Worm (Caenorhabditis elegans) whole organism, L2 larva: ENCODE results near the gene uaf-1.
"Not testable (repeated sequence)": the region's sequence is repeated elsewhere in the genome, so short reads cannot be mapped to it uniquely, and the experiment has no call there.

Experiments used
- F13H6.1 ChIP-seq: sonication (generic microtip); optimal IDR thresholded peaks from 2 replicates; lab custom pipeline; 2016; ENCODE audit warnings: missing genetic modification characterization, missing compliant biosample characterization
- R02D3.7 ChIP-seq: fragments of 150-350 bp; optimal IDR thresholded peaks from 2 replicates; lab custom pipeline; 2014; ENCODE audit warnings: missing biosample characterization, missing genetic modification characterization
- Y55F3AM.14 ChIP-seq: fragments of 200-800 bp; sonication (Bioruptor generic); optimal IDR thresholded peaks from 2 replicates; lab custom pipeline; 2018; ENCODE audit warnings: mild to moderate bottlenecking, missing genetic modification characterization, missing compliant biosample characterization
- ama-1 ChIP-seq: fragments of 150-350 bp; optimal IDR thresholded peaks from 2 replicates; lab custom pipeline; 2018; ENCODE audit warnings: inconsistent platforms
- blmp-1 ChIP-seq: sonication (generic microtip); optimal IDR thresholded peaks from 2 replicates; lab custom pipeline; 2017; ENCODE audit warnings: missing genetic modification characterization, mild to moderate bottlenecking, missing compliant biosample characterization, antibody characterized with exemption, moderate library complexity; ENCODE audit not compliant: insufficient read depth
- ceh-16 ChIP-seq: fragments of 150-350 bp; optimal IDR thresholded peaks from 2 replicates; lab custom pipeline; 2014; ENCODE audit warnings: missing biosample characterization, missing genetic modification characterization
- ceh-82 ChIP-seq: fragments of 150-350 bp; optimal IDR thresholded peaks from 2 replicates; lab custom pipeline; 2014; ENCODE audit warnings: missing biosample characterization, missing genetic modification characterization
- crh-2 ChIP-seq: sonication (generic microtip); optimal IDR thresholded peaks from 2 replicates; lab custom pipeline; 2017; ENCODE audit warnings: missing biosample characterization, missing genetic modification characterization
- dmd-4 ChIP-seq: sonication (generic microtip); optimal IDR thresholded peaks from 2 replicates; lab custom pipeline; 2017; ENCODE audit warnings: missing biosample characterization, missing genetic modification characterization
- egl-27 ChIP-seq: sonication (generic microtip); optimal IDR thresholded peaks from 3 replicates; lab custom pipeline; 2017; ENCODE audit warnings: missing biosample characterization, missing genetic modification reagents, missing genetic modification characterization
- elt-1 ChIP-seq: fragments of 150-350 bp; optimal IDR thresholded peaks from 2 replicates; lab custom pipeline; 2014; ENCODE audit warnings: missing biosample characterization, missing genetic modification characterization
- fos-1 ChIP-seq: fragments of 150-350 bp; optimal IDR thresholded peaks from 2 replicates; lab custom pipeline; 2014; ENCODE audit warnings: missing biosample characterization, missing genetic modification characterization
- gmeb-1 ChIP-seq: fragments of 150-350 bp; optimal IDR thresholded peaks from 2 replicates; lab custom pipeline; 2014; ENCODE audit warnings: missing biosample characterization, missing genetic modification characterization
- lin-11 ChIP-seq: fragments of 150-350 bp; sonication (generic microtip); optimal IDR thresholded peaks from 2 replicates; lab custom pipeline; 2014; ENCODE audit warnings: missing biosample characterization, missing genetic modification characterization, inconsistent platforms, mixed read lengths
- lin-13 ChIP-seq: fragments of 150-350 bp; optimal IDR thresholded peaks from 2 replicates; lab custom pipeline; 2014; ENCODE audit warnings: missing biosample characterization, missing genetic modification reagents, missing genetic modification characterization
- lin-39 ChIP-seq: fragments of 150-350 bp; optimal IDR thresholded peaks from 2 replicates; lab custom pipeline; 2014; ENCODE audit warnings: missing biosample characterization, missing genetic modification reagents, missing genetic modification characterization
- lsy-2 ChIP-seq, 2 experiments: fragments of 150-350 bp in 1 of 2; sonication (generic microtip) in 1 of 2; optimal IDR thresholded peaks; 2 replicates each; lab custom pipeline; 2014 to 2017; ENCODE audit warnings: missing biosample characterization in 2 of 2, missing genetic modification characterization in 2 of 2
- mab-5 ChIP-seq: fragments of 150-350 bp; optimal IDR thresholded peaks from 2 replicates; lab custom pipeline; 2014; ENCODE audit warnings: missing biosample characterization, missing genetic modification characterization
- mbf-1 ChIP-seq: sonication (generic microtip); optimal IDR thresholded peaks from 2 replicates; lab custom pipeline; 2017; ENCODE audit warnings: missing biosample characterization, missing genetic modification characterization
- mdl-1 ChIP-seq, 2 experiments: fragments of 150-350 bp in 1 of 2; sonication (generic microtip) in 1 of 2; optimal IDR thresholded peaks; 2 replicates each; lab custom pipeline; 2017; ENCODE audit warnings: missing biosample characterization in 2 of 2, missing genetic modification characterization in 2 of 2
- nhr-11 ChIP-seq: fragments of 150-350 bp; optimal IDR thresholded peaks from 2 replicates; lab custom pipeline; 2014; ENCODE audit warnings: missing biosample characterization, missing genetic modification characterization
- nhr-12 ChIP-seq: fragments of 150-350 bp; optimal IDR thresholded peaks from 2 replicates; lab custom pipeline; 2014; ENCODE audit warnings: missing biosample characterization, missing genetic modification characterization
- nhr-21 ChIP-seq: fragments of 150-350 bp; optimal IDR thresholded peaks from 2 replicates; lab custom pipeline; 2014; ENCODE audit warnings: missing biosample characterization, missing genetic modification characterization
- nhr-23 ChIP-seq: fragments of 150-350 bp; optimal IDR thresholded peaks from 2 replicates; lab custom pipeline; 2014; ENCODE audit warnings: missing biosample characterization, missing genetic modification reagents, missing genetic modification characterization
- nhr-6 ChIP-seq: fragments of 150-350 bp; optimal IDR thresholded peaks from 2 replicates; lab custom pipeline; 2014; ENCODE audit warnings: missing biosample characterization, missing genetic modification characterization
- nhr-77 ChIP-seq: fragments of 150-350 bp; optimal IDR thresholded peaks from 2 replicates; lab custom pipeline; 2014; ENCODE audit warnings: missing biosample characterization, missing genetic modification characterization
- peb-1 ChIP-seq: fragments of 150-350 bp; optimal IDR thresholded peaks from 2 replicates; lab custom pipeline; 2014; ENCODE audit warnings: missing biosample characterization, missing genetic modification characterization
- sem-4 ChIP-seq: fragments of 150-350 bp; optimal IDR thresholded peaks from 2 replicates; lab custom pipeline; 2014; ENCODE audit warnings: missing biosample characterization, missing genetic modification reagents, missing genetic modification characterization
- sma-3 ChIP-seq: sonication (generic microtip); optimal IDR thresholded peaks from 2 replicates; lab custom pipeline; 2016; ENCODE audit warnings: missing genetic modification reagents, missing genetic modification characterization, missing compliant biosample characterization
- sma-9 ChIP-seq, 2 experiments: fragments of 150-350 bp in 1 of 2; sonication (generic microtip) in 1 of 2; optimal IDR thresholded peaks; 2 replicates each; lab custom pipeline; 2014 to 2016; ENCODE audit warnings: missing genetic modification characterization in 2 of 2, mild to moderate bottlenecking in 1 of 2, missing biosample characterization in 1 of 2, missing compliant biosample characterization in 1 of 2, missing genetic modification reagents in 1 of 2, moderate library complexity in 1 of 2
- unc-39 ChIP-seq: fragments of 150-350 bp; optimal IDR thresholded peaks from 2 replicates; lab custom pipeline; 2014; ENCODE audit warnings: missing biosample characterization, missing genetic modification characterization
- unc-55 ChIP-seq: fragments of 150-350 bp; sonication (generic microtip); optimal IDR thresholded peaks from 3 replicates; lab custom pipeline; 2014; ENCODE audit warnings: missing biosample characterization, missing genetic modification reagents, missing genetic modification characterization
- unc-62 ChIP-seq: fragments of 150-350 bp; optimal IDR thresholded peaks from 2 replicates; lab custom pipeline; 2014; ENCODE audit warnings: missing biosample characterization, missing genetic modification reagents, missing genetic modification characterization
- zag-1 ChIP-seq: fragments of 150-350 bp; optimal IDR thresholded peaks from 2 replicates; lab custom pipeline; 2014; ENCODE audit warnings: missing biosample characterization, missing genetic modification characterization
- ztf-1 ChIP-seq: fragments of 200-800 bp; sonication (Bioruptor generic); conservative IDR thresholded peaks from 2 replicates; pipeline ENCODE4 v1.3.6; 2022; ENCODE audit warnings: missing genetic modification characterization, missing compliant biosample characterization

The uaf-1 gene

DNA sequence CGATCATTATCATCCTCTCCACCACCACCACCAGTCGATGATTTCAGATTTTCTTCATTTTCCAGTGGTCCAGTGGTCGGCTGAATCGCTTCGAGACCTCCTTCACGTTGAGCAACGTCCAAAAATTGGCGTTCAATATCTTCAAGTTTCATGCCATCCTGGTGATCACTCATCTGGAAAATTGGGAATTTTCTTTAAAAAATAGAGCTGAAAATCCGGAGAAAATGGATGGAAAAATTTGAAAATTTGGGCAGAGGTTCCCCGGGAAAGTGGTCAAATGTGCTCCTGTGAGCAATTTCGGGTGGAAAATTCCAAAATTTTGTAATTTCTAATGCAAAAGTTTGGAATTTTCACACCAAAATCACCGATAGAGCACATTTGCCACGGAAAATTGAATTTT lies at the start of gene uaf-1:
TSS of gene uaf-1 (minus strand) at position 173 of the 400 bp plus-strand sequence.
- TF ChIP-seq mbf-1 (tag; lab: Kevin White, UChicago); nhr-12; sma-3 (GFP tag; lab: Kevin White, UChicago): not testable (repeated sequence)
- TF ChIP-seq, all 48 proteins: peak for 0; not testable (repeated sequence) for 48

ce11 chrIII:1125494-1125893 lies 49.1 kb upstream of the uaf-1 start:
- no peak for TF ChIP-seq R02D3.7 (tag; lab: Kevin White, UChicago)
- no peak for TF ChIP-seq mab-5 (tag; lab: Kevin White, UChicago)
- TF ChIP-seq crh-2 = no peak
- no peak for TF ChIP-seq ztf-1 (GFP tag; lab: Robert Waterston, UW)
- no peak for TF ChIP-seq sma-9 (GFP tag; optimal IDR thresholded peaks at IDR 0.05; lab: Kevin White, UChicago)
- TF ChIP-seq sma-9 (tag; optimal IDR thresholded peaks at IDR 0.05; lab: Kevin White, UChicago) = no peak
- TF ChIP-seq sem-4 (tag; lab: Kevin White, UChicago) = no peak
- no peak for TF ChIP-seq nhr-11 (tag; lab: Kevin White, UChicago)
- TF ChIP-seq nhr-6 = no peak
- TF ChIP-seq unc-39 = no peak

ce11 chrIII:1122239-1122638 lies 45.9 kb upstream of the uaf-1 start:
- TF ChIP-seq lsy-2 (tag; optimal IDR thresholded peaks at IDR 0.05; lab: Kevin White, UChicago) (peak in 1 of 2 experiments; percentile 7), mab-5 (tag; lab: Kevin White, UChicago) (no peak), ceh-16 (tag; lab: Kevin White, UChicago) (no peak), sma-9 (GFP tag; optimal IDR thresholded peaks at IDR 0.05; lab: Kevin White, UChicago) (peak; percentile 31), sma-9 (tag; optimal IDR thresholded peaks at IDR 0.05; lab: Kevin White, UChicago) (no peak), crh-2 (peak; percentile 32), nhr-12 (no peak), unc-55 (GFP tag; lab: Kevin White, UChicago) (no peak), zag-1 (tag; lab: Kevin White, UChicago) (no peak), blmp-1 (tag; lab: Kevin White, UChicago) (no peak), nhr-23 (tag; lab: Kevin White, UChicago) (no peak), lin-13 (GFP tag; lab: Kevin White, UChicago) (peak; percentile 35), Y55F3AM.14 (no peak), egl-27 (no peak), gmeb-1 (tag; lab: Kevin White, UChicago) (peak; percentile 11), R02D3.7 (tag; lab: Kevin White, UChicago) (no peak), nhr-21 (tag; lab: Kevin White, UChicago) (peak; percentile 17), nhr-6 (no peak), nhr-11 (tag; lab: Kevin White, UChicago) (no peak), ama-1 (lab: Kevin White, UChicago) (no peak), unc-39 (no peak), sma-3 (GFP tag; lab: Kevin White, UChicago) (peak; percentile 23)
- TF ChIP-seq, all 48 proteins: peak for 7

ce11 chrIII:1115793-1116516 lies 39.6 kb upstream of the uaf-1 start, which contains the start of the genes F58B6.1 and acsd-1:
Gene F58B6.1 (minus strand): TSS chrIII:1115925.
Gene acsd-1 (plus strand): TSS chrIII:1116466.
- TF ChIP-seq lin-11 (no peak), ztf-1 (GFP tag; lab: Robert Waterston, UW) (no peak), fos-1 (tag; lab: Kevin White, UChicago) (peak; percentile 18), unc-55 (GFP tag; lab: Kevin White, UChicago) (no peak), Y55F3AM.14 (no peak)

ce11 chrIII:1102908-1103307 lies 26.6 kb upstream of the uaf-1 start, which contains the start of gene exc-6:
Gene exc-6 (plus strand): TSS chrIII:1103208.
- no peak for TF ChIP-seq unc-62

- TF ChIP-seq lin-39 (tag; lab: Kevin White, UChicago) (no peak), sem-4 (tag; lab: Kevin White, UChicago) (no peak), peb-1 (no peak), R02D3.7 (tag; lab: Kevin White, UChicago) (no peak), F13H6.1 (tag; lab: Kevin White, UChicago) (no peak), ceh-82 (tag; lab: Kevin White, UChicago) (no peak), mdl-1 (tag; optimal IDR thresholded peaks at IDR 0.05; lab: Kevin White, UChicago) (no peak), dmd-4 (tag; lab: Kevin White, UChicago) (no peak), fos-1 (tag; lab: Kevin White, UChicago) (no peak), elt-1 (no peak), nhr-77 (tag; lab: Kevin White, UChicago) (no peak)
Observed at ce11 chrIII:1099523-1099922, 23.2 kb upstream of the uaf-1 start.
